Fruit fly (Drosophila melanogaster): Measurements from ENCODE around the gene omd.

omd gene

DNA sequence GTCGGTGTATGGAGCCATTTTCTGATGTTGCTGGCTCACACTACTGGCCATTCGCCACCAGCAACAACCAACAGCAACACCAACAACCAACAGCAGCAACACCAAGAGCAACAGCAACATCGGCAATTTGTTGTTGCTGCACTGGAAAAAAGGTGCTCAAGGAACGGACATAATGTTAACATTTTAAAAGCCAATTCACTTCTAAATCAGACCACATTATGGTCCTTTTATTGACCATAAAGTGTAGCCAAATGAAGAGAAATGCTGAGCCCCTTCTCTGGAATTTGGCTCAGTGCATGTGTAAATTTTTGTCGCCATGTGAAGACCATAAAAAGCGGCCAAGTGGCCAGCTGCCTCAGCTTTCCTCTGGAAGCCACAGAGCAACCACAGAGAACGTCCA is 29.8 kb upstream of the omd start (continued):
- no peak for TF ChIP-seq BEAF-32 (GFP tag; optimal IDR thresholded peaks at IDR 0.05)
- TF ChIP-seq zf30C (GFP tag; optimal IDR thresholded peaks at IDR 0.05): no peak
- TF ChIP-seq CG10267 (tag; optimal IDR thresholded peaks at IDR 0.05): no peak
- no peak for TF ChIP-seq mirr (GFP tag; optimal IDR thresholded peaks at IDR 0.05)
- TF ChIP-seq Pdp1 (GFP tag; optimal IDR thresholded peaks at IDR 0.05): peak; percentile 12 to 64
- peak; percentile 77 for TF ChIP-seq sens (GFP tag)
- peak; percentile 21; the same call in 1 of the 2 replicates for TF ChIP-seq aop (GFP tag; IDR thresholded peaks at IDR 0.05)
- no peak for TF ChIP-seq cad (GFP tag; optimal IDR thresholded peaks at IDR 0.05)
- TF ChIP-seq CG7745 (tag; optimal IDR thresholded peaks at IDR 0.05): no peak
- TF ChIP-seq ind (GFP tag; optimal IDR thresholded peaks at IDR 0.05): peak; percentile 9
- TF ChIP-seq CG33213 (GFP tag; optimal IDR thresholded peaks at IDR 0.05): peak; percentile 41
- peak; percentile 24 for TF ChIP-seq ATbp (GFP tag; optimal IDR thresholded peaks at IDR 0.05)
- TF ChIP-seq Rx (GFP tag; IDR thresholded peaks at IDR 0.05): peak; percentile 23; the same call in 1 of the 2 replicates
- no peak for TF ChIP-seq GATAe (GFP tag; conservative IDR thresholded peaks at IDR 0.05)
- TF ChIP-seq CG6689 (GFP tag; IDR thresholded peaks at IDR 0.05): peak; percentile 39; the same call in 1 of the 2 replicates
- TF ChIP-seq wdn (GFP tag; IDR thresholded peaks at IDR 0.05): no peak
- no peak for TF ChIP-seq CG4854 (GFP tag; optimal IDR thresholded peaks at IDR 0.05)
- peak; percentile 35 for TF ChIP-seq CG8388 (GFP tag; optimal IDR thresholded peaks at IDR 0.05)
- TF ChIP-seq run (tag; optimal IDR thresholded peaks at IDR 0.05): no peak
- TF ChIP-seq E2f1 (GFP tag; IDR thresholded peaks at IDR 0.05): 0 out of 2 replicates have a peak, but pooled peaks have one; percentile 9
- TF ChIP-seq CG10543 (GFP tag; optimal IDR thresholded peaks at IDR 0.05): no peak
- TF ChIP-seq row (GFP tag; IDR thresholded peaks at IDR 0.05): peak; percentile 46; the same call in 2 of the 3 replicates
- no peak for TF ChIP-seq CG15514 (GFP tag; optimal IDR thresholded peaks at IDR 0.05)
- no peak for TF ChIP-seq sob (GFP tag; IDR thresholded peaks at IDR 0.05)
- no peak for TF ChIP-seq D (optimal IDR thresholded peaks at IDR 0.05)
- TF ChIP-seq D (GFP tag; optimal IDR thresholded peaks at IDR 0.05): no peak
- TF ChIP-seq danr (GFP tag; IDR thresholded peaks at IDR 0.05): no peak
- TF ChIP-seq unpg (GFP tag; optimal IDR thresholded peaks at IDR 0.05): peak; percentile 47
- TF ChIP-seq Abd-B (GFP tag; optimal IDR thresholded peaks at IDR 0.05): peak; percentile 21
- 0 out of 2 replicates have a peak, but pooled peaks have one; percentile 12 for TF ChIP-seq dimm (GFP tag; IDR thresholded peaks at IDR 0.05)
- TF ChIP-seq ttk (GFP tag; IDR thresholded peaks at IDR 0.05): no peak
- TF ChIP-seq pnt (GFP tag; optimal IDR thresholded peaks at IDR 0.05): peak; percentile 33
- TF ChIP-seq CG12219 (GFP tag; optimal IDR thresholded peaks at IDR 0.05): no peak
- TF ChIP-seq B-H1 (GFP tag; IDR thresholded peaks at IDR 0.05): peak; percentile 25; the same call in 1 of the 3 replicates
- no peak for TF ChIP-seq CG3281 (GFP tag; optimal IDR thresholded peaks at IDR 0.05)
- TF ChIP-seq eve (GFP tag; optimal IDR thresholded peaks at IDR 0.05): no peak
- TF ChIP-seq pan (optimal IDR thresholded peaks at IDR 0.05): no peak
- TF ChIP-seq pan (GFP tag; optimal IDR thresholded peaks at IDR 0.05 in 1 of 2, IDR thresholded peaks at IDR 0.05 in 1 of 2): no peak
- TF ChIP-seq Hr78 (GFP tag; optimal IDR thresholded peaks at IDR 0.05): peak in 1 of 2 experiments; percentile 14
- peak; percentile 29; the same call in 1 of the 2 replicates for TF ChIP-seq slbo (GFP tag; IDR thresholded peaks at IDR 0.05)
- peak; percentile 51 for TF ChIP-seq CG30403 (GFP tag; optimal IDR thresholded peaks at IDR 0.05)
- TF ChIP-seq Bteb2 (GFP tag; optimal IDR thresholded peaks at IDR 0.05): no peak
- peak; percentile 59 for TF ChIP-seq gem (tag; optimal IDR thresholded peaks at IDR 0.05)
- TF ChIP-seq CG6654 (GFP tag; optimal IDR thresholded peaks at IDR 0.05): no peak
- TF ChIP-seq Eip74EF (GFP tag; optimal IDR thresholded peaks at IDR 0.05): peak in 1 of 2 experiments; percentile 17
- TF ChIP-seq CG17328 (GFP tag; IDR thresholded peaks at IDR 0.05): peak; percentile 60
- TF ChIP-seq cas (GFP tag; IDR thresholded peaks at IDR 0.05): no peak
- TF ChIP-seq nmo (GFP tag; optimal IDR thresholded peaks at IDR 0.05): peak; percentile 75
- TF ChIP-seq CG32772 (GFP tag; IDR thresholded peaks at IDR 0.05): 0 out of 2 replicates have a peak, but pooled peaks have one; percentile 48
- no peak for TF ChIP-seq CG42726 (GFP tag; IDR thresholded peaks at IDR 0.05; ENCODE audit: partially characterized antibody)
- TF ChIP-seq CG18262 (tag; optimal IDR thresholded peaks at IDR 0.05): no peak
